Fruit fly (Drosophila melanogaster) whole organism, embryonic: ENCODE results near the gene Lcp65Ab1.

Experiments
- Asciz ChIP-seq: fragments of 200-800 bp; sonication (Bioruptor generic); optimal IDR thresholded peaks from 2 replicates; lab custom pipeline; 2017; ENCODE audit warnings: missing biosample characterization, mild to moderate bottlenecking, missing genetic modification characterization, missing genetic modification reagents
- Atf-2 ChIP-seq: fragments of 200-800 bp; sonication (Bioruptor generic); optimal IDR thresholded peaks from 2 replicates; lab custom pipeline; 2016; ENCODE audit warnings: missing biosample characterization, missing genetic modification characterization
- B-H1 ChIP-seq: fragments of 200-800 bp; sonication (Bioruptor generic); IDR thresholded peaks from 3 replicates; pipeline ENCODE4 v1.3.6; 2022; ENCODE audit warnings: missing biosample characterization, missing genetic modification characterization
- BEAF-32 ChIP-seq: fragments of 200-800 bp; sonication (Bioruptor generic); optimal IDR thresholded peaks from 3 replicates; lab custom pipeline; 2017; ENCODE audit warnings: missing biosample characterization, missing genetic modification characterization, mild to moderate bottlenecking, moderate library complexity, missing genetic modification reagents
- Blimp-1 ChIP-seq: fragments of 200-800 bp; sonication (Bioruptor generic); optimal IDR thresholded peaks from 3 replicates; lab custom pipeline; 2018; ENCODE audit warnings: missing biosample characterization, missing genetic modification characterization, mild to moderate bottlenecking, moderate library complexity, missing genetic modification reagents
- CG13287 ChIP-seq: fragments of 200-800 bp; sonication (Bioruptor generic); IDR thresholded peaks from 2 replicates; pipeline ENCODE4 v1.3.6; 2022; ENCODE audit warnings: missing biosample characterization, missing genetic modification characterization; ENCODE audit not compliant: partially characterized antibody
- CG1602 ChIP-seq: fragments of 200-800 bp; sonication (Bioruptor generic); optimal IDR thresholded peaks from 3 replicates; lab custom pipeline; 2016; ENCODE audit warnings: missing biosample characterization, missing genetic modification characterization
- CG31224 ChIP-seq: fragments of 200-800 bp; sonication (Bioruptor generic); IDR thresholded peaks from 2 replicates; pipeline ENCODE4 v1.3.6; 2022; ENCODE audit warnings: missing biosample characterization, missing genetic modification characterization
- CG32767 ChIP-seq: fragments of 200-800 bp; sonication (Bioruptor generic); IDR thresholded peaks from 2 replicates; pipeline ENCODE4 v1.3.6; 2022; ENCODE audit warnings: missing biosample characterization, missing genetic modification characterization
- CG33557 ChIP-seq: fragments of 200-800 bp; sonication (Bioruptor generic); optimal IDR thresholded peaks from 2 replicates; lab custom pipeline; 2019; ENCODE audit warnings: missing biosample characterization, mild to moderate bottlenecking, missing genetic modification characterization, moderate library complexity
- CG34224 ChIP-seq: fragments of 200-800 bp; sonication (Bioruptor generic); IDR thresholded peaks from 3 replicates; pipeline ENCODE4 v1.3.6; 2022; ENCODE audit warnings: missing biosample characterization, missing genetic modification characterization; ENCODE audit not compliant: partially characterized antibody
- CG3995 ChIP-seq: fragments of 200-800 bp; sonication (Bioruptor generic); optimal IDR thresholded peaks from 3 replicates; lab custom pipeline; 2016; ENCODE audit warnings: missing biosample characterization, missing genetic modification characterization
- CG4282 ChIP-seq: fragments of 200-800 bp; sonication (Bioruptor generic); optimal IDR thresholded peaks from 2 replicates; lab custom pipeline; 2016; ENCODE audit warnings: missing biosample characterization, missing genetic modification characterization
- CG4617 ChIP-seq: fragments of 200-800 bp; sonication (Bioruptor generic); optimal IDR thresholded peaks from 3 replicates; lab custom pipeline; 2016; ENCODE audit warnings: missing biosample characterization, missing genetic modification characterization, borderline replicate concordance
- CG6813 ChIP-seq: fragments of 200-800 bp; sonication (Bioruptor generic); optimal IDR thresholded peaks from 2 replicates; lab custom pipeline; 2017; ENCODE audit warnings: missing biosample characterization, missing genetic modification characterization, mild to moderate bottlenecking, moderate library complexity, missing genetic modification reagents
- CG7556 ChIP-seq: fragments of 200-800 bp; sonication (Bioruptor generic); optimal IDR thresholded peaks from 2 replicates; lab custom pipeline; 2017; ENCODE audit warnings: missing biosample characterization, mild to moderate bottlenecking, missing genetic modification characterization
- CG7928 ChIP-seq: fragments of 200-800 bp; sonication (Bioruptor generic); optimal IDR thresholded peaks from 2 replicates; lab custom pipeline; 2017; ENCODE audit warnings: missing biosample characterization, mild to moderate bottlenecking, missing genetic modification characterization
- CG8359 ChIP-seq: fragments of 200-800 bp; sonication (Bioruptor generic); optimal IDR thresholded peaks from 2 replicates; lab custom pipeline; 2017; ENCODE audit warnings: missing biosample characterization, mild to moderate bottlenecking, missing genetic modification characterization, borderline replicate concordance
- CrebB ChIP-seq: fragments of 200-800 bp; sonication (Bioruptor generic); optimal IDR thresholded peaks from 3 replicates; lab custom pipeline; 2018; ENCODE audit warnings: missing biosample characterization, mild to moderate bottlenecking, missing genetic modification characterization
- Dbx ChIP-seq: fragments of 200-800 bp; sonication (Bioruptor generic); IDR thresholded peaks from 3 replicates; pipeline ENCODE4 v1.3.6; 2022; ENCODE audit warnings: missing biosample characterization, missing genetic modification characterization
- Dek ChIP-seq: fragments of 200-800 bp; sonication (Bioruptor generic); optimal IDR thresholded peaks from 3 replicates; lab custom pipeline; 2019; ENCODE audit warnings: missing biosample characterization, mild to moderate bottlenecking, missing genetic modification characterization, moderate library complexity
- Ets65A ChIP-seq: fragments of 200-800 bp; sonication (Bioruptor generic); peaks from one replicate; lab custom pipeline; 2016; ENCODE audit warnings: missing biosample characterization, missing genetic modification characterization
- Hey ChIP-seq: fragments of 200-800 bp; sonication (Bioruptor generic); optimal IDR thresholded peaks from 3 replicates; lab custom pipeline; 2018; ENCODE audit warnings: missing biosample characterization, mild to moderate bottlenecking, missing genetic modification characterization
- abd-A ChIP-seq: fragments of 200-800 bp; sonication (Bioruptor generic); optimal IDR thresholded peaks from 3 replicates; lab custom pipeline; 2019; ENCODE audit warnings: missing biosample characterization, mild to moderate bottlenecking, missing genetic modification characterization, moderate library complexity
- az2 ChIP-seq: fragments of 200-800 bp; sonication (Bioruptor generic); optimal IDR thresholded peaks from 3 replicates; lab custom pipeline; 2016; ENCODE audit warnings: missing biosample characterization, missing genetic modification characterization
- caup ChIP-seq: fragments of 200-800 bp; sonication (Bioruptor generic); optimal IDR thresholded peaks from 3 replicates; lab custom pipeline; 2017; ENCODE audit warnings: missing biosample characterization, mild to moderate bottlenecking, missing genetic modification characterization, moderate library complexity; ENCODE audit not compliant: severe bottlenecking
- crol ChIP-seq: fragments of 200-800 bp; sonication (Bioruptor generic); IDR thresholded peaks from 2 replicates; pipeline ENCODE4 v1.3.6; 2022; ENCODE audit warnings: missing biosample characterization, missing genetic modification characterization
- gsb-n ChIP-seq: fragments of 200-800 bp; sonication (Bioruptor generic); optimal IDR thresholded peaks from 3 replicates; lab custom pipeline; 2018; ENCODE audit warnings: missing biosample characterization, mild to moderate bottlenecking, missing genetic modification characterization
- h ChIP-seq: fragments of >200 bp; optimal IDR thresholded peaks from 2 replicates; lab custom pipeline; 2017
- lab ChIP-seq: fragments of 200-800 bp; sonication (Bioruptor generic); optimal IDR thresholded peaks from 3 replicates; lab custom pipeline; 2017; ENCODE audit warnings: missing biosample characterization, missing genetic modification characterization, mild to moderate bottlenecking, moderate library complexity, missing genetic modification reagents
- mam ChIP-seq: fragments of 200-800 bp; sonication (Bioruptor generic); optimal IDR thresholded peaks from 3 replicates; lab custom pipeline; 2016; ENCODE audit warnings: missing biosample characterization, missing genetic modification characterization
- sens ChIP-seq: fragments of 200-800 bp; sonication (Bioruptor generic); peaks from one replicate; lab custom pipeline; 2016; ENCODE audit warnings: missing biosample characterization, missing genetic modification characterization
- sqz ChIP-seq: fragments of 200-800 bp; sonication (Bioruptor generic); optimal IDR thresholded peaks from 3 replicates; lab custom pipeline; 2018; ENCODE audit warnings: missing biosample characterization, mild to moderate bottlenecking, missing genetic modification characterization
- vvl ChIP-seq: fragments of 200-800 bp; sonication (Bioruptor generic); IDR thresholded peaks from 2 replicates; pipeline ENCODE4 v1.3.6; 2022; ENCODE audit warnings: missing biosample characterization, missing genetic modification characterization
- wor ChIP-seq: fragments of 200-800 bp; sonication (Bioruptor generic); IDR thresholded peaks from 2 replicates; pipeline ENCODE4 v1.3.6; 2022; ENCODE audit warnings: missing biosample characterization, missing genetic modification characterization
- zen2 ChIP-seq: fragments of 200-800 bp; sonication (Bioruptor generic); IDR thresholded peaks from 3 replicates; pipeline ENCODE4 v1.3.6; 2022; ENCODE audit warnings: missing biosample characterization, missing genetic modification characterization; ENCODE audit not compliant: partially characterized antibody

Lcp65Ab1 gene

dm6 chr3L:6141538-6141937 is 7.8 kb upstream of the Lcp65Ab1 start (continued):
- TF ChIP-seq CG1602 (GFP tag; lab: Kevin White, UChicago) = no peak
- no peak for TF ChIP-seq BEAF-32 (GFP tag; lab: Kevin White, UChicago)
- TF ChIP-seq gsb-n (tag; lab: Kevin White, UChicago) = no peak
- TF ChIP-seq zen2 (GFP tag; lab: Robert Waterston, UW) = no peak
- no peak for TF ChIP-seq Atf-2 (GFP tag; lab: Kevin White, UChicago)
- no peak for TF ChIP-seq az2
- TF ChIP-seq CG4617 = no peak
- no peak for TF ChIP-seq Asciz (GFP tag; lab: Kevin White, UChicago)
- peak; percentile 28 for TF ChIP-seq sens (GFP tag; lab: Kevin White, UChicago)
- TF ChIP-seq CG34224 (GFP tag; lab: Robert Waterston, UW) = no peak
- TF ChIP-seq vvl (GFP tag; lab: Robert Waterston, UW) = peak; percentile 70; the same call in 1 of the 2 replicates
- TF ChIP-seq abd-A (tag; lab: Kevin White, UChicago) = peak; percentile 81
- no peak for TF ChIP-seq CG8359
- TF ChIP-seq, all 482 proteins: peak for 10

dm6 chr3L:6142313-6142712 is 7.0 kb upstream of the Lcp65Ab1 start, which contains the start of gene Cpr65Aw:
Cpr65Aw (minus strand) TSS chr3L:6142413.
- TF ChIP-seq mam (GFP tag; lab: Kevin White, UChicago) (no peak), h (lab: Kevin White, UChicago) (no peak), CG3995 (GFP tag; lab: Kevin White, UChicago) (no peak), sqz (GFP tag; lab: Kevin White, UChicago) (no peak), CG7928 (GFP tag; lab: Kevin White, UChicago) (no peak), CG33557 (no peak), crol (GFP tag; lab: Robert Waterston, UW) (no peak), CG13287 (GFP tag; lab: Robert Waterston, UW) (no peak), B-H1 (GFP tag; lab: Robert Waterston, UW) (no peak), CG4282 (no peak), Dek (tag; lab: Kevin White, UChicago) (no peak), caup (GFP tag; lab: Kevin White, UChicago) (no peak), CG6813 (no peak), wor (GFP tag; lab: Robert Waterston, UW) (no peak), CG31224 (GFP tag; lab: Robert Waterston, UW) (no peak), lab (GFP tag; lab: Kevin White, UChicago) (no peak), CrebB (tag; lab: Kevin White, UChicago) (no peak)

- TF ChIP-seq CG32767 = no peak
- no peak for TF ChIP-seq CG7556
- peak; percentile 25 for TF ChIP-seq Blimp-1
- TF ChIP-seq Hey (tag; lab: Kevin White, UChicago) = no peak
- TF ChIP-seq Ets65A (GFP tag; lab: Kevin White, UChicago) = peak; percentile 85
- TF ChIP-seq, all 482 proteins: peak for 2
These were observed 6.1 kb upstream of the Lcp65Ab1 start, which contains the start of gene Lcp65Ad for dm6 chr3L:6143188-6143755. Lcp65Ad (plus strand) TSS chr3L:6143395.

dm6 chr3L:6144769-6145220 is 4.6 kb upstream of the Lcp65Ab1 start, which contains the start of gene Lcp65Ac:
Lcp65Ac (plus strand) TSS chr3L:6144819.
- peak; percentile 93 for TF ChIP-seq Ets65A (GFP tag; lab: Kevin White, UChicago)
- 0 out of 3 replicates have a peak, but pooled peaks have one; percentile 6 for TF ChIP-seq Dbx (GFP tag; lab: Robert Waterston, UW)
- TF ChIP-seq CG3995 (GFP tag; lab: Kevin White, UChicago) = no peak
